Worm (Caenorhabditis elegans) whole organism, late embryonic: ENCODE measurements around the gene acr-23.

Experiments
- C08G9.2 ChIP-seq: sonication (generic microtip); optimal IDR thresholded peaks from 2 replicates; lab custom pipeline; 2016; ENCODE audit warnings: mild to moderate bottlenecking, missing genetic modification characterization, moderate library complexity, missing compliant biosample characterization
- C38D4.7 ChIP-seq: fragments of 200-800 bp; sonication (Bioruptor generic); optimal IDR thresholded peaks from 2 replicates; lab custom pipeline; 2018; ENCODE audit warnings: mild to moderate bottlenecking, missing genetic modification characterization, moderate library complexity, missing compliant biosample characterization
- K02D7.2 ChIP-seq: sonication (generic microtip); optimal IDR thresholded peaks from 2 replicates; lab custom pipeline; 2017; ENCODE audit warnings: mild to moderate bottlenecking, missing genetic modification characterization, missing compliant biosample characterization
- Y22D7AL.16 ChIP-seq: sonication (generic microtip); optimal IDR thresholded peaks from 2 replicates; lab custom pipeline; 2016; ENCODE audit warnings: missing genetic modification characterization, missing compliant biosample characterization
- ceh-14 ChIP-seq: sonication (generic microtip); optimal IDR thresholded peaks from 2 replicates; lab custom pipeline; 2016; ENCODE audit warnings: missing genotype, missing genetic modification characterization, missing compliant biosample characterization
- ceh-18 ChIP-seq: sonication (generic microtip); optimal IDR thresholded peaks from 2 replicates; lab custom pipeline; 2016; ENCODE audit warnings: missing genetic modification characterization, missing compliant biosample characterization
- ceh-2 ChIP-seq: sonication (generic microtip); optimal IDR thresholded peaks from 2 replicates; lab custom pipeline; 2016; ENCODE audit warnings: missing genotype, missing genetic modification characterization, missing compliant biosample characterization
- ceh-22 ChIP-seq: sonication (generic microtip); optimal IDR thresholded peaks from 2 replicates; lab custom pipeline; 2017; ENCODE audit warnings: missing biosample characterization, missing genetic modification characterization
- ceh-24 ChIP-seq: sonication (generic microtip); optimal IDR thresholded peaks from 2 replicates; lab custom pipeline; 2016; ENCODE audit warnings: mild to moderate bottlenecking, missing genetic modification characterization, missing compliant biosample characterization
- ceh-31 ChIP-seq: sonication (generic microtip); optimal IDR thresholded peaks from 2 replicates; lab custom pipeline; 2016; ENCODE audit warnings: missing genetic modification characterization, missing compliant biosample characterization
- ceh-34 ChIP-seq: sonication (generic microtip); optimal IDR thresholded peaks from 2 replicates; lab custom pipeline; 2016; ENCODE audit warnings: mild to moderate bottlenecking, missing genetic modification characterization, missing compliant biosample characterization
- ceh-6 ChIP-seq: fragments of 200-800 bp; sonication (Bioruptor generic); optimal IDR thresholded peaks from 2 replicates; lab custom pipeline; 2018; ENCODE audit warnings: mild to moderate bottlenecking, missing genetic modification characterization, missing compliant biosample characterization
- dmd-4 ChIP-seq: sonication (generic microtip); optimal IDR thresholded peaks from 2 replicates; lab custom pipeline; 2016; ENCODE audit warnings: borderline replicate concordance, missing genetic modification characterization, missing compliant biosample characterization
- elt-2 ChIP-seq: sonication (generic microtip); optimal IDR thresholded peaks from 2 replicates; lab custom pipeline; 2016; ENCODE audit warnings: missing genetic modification reagents, missing genetic modification characterization, missing compliant biosample characterization
- eyg-1 ChIP-seq: sonication (generic microtip); optimal IDR thresholded peaks from 2 replicates; lab custom pipeline; 2016; ENCODE audit warnings: missing genotype, missing genetic modification characterization, missing compliant biosample characterization
- fkh-6 ChIP-seq: sonication (generic microtip); optimal IDR thresholded peaks from 2 replicates; lab custom pipeline; 2016; ENCODE audit warnings: missing genetic modification characterization, missing compliant biosample characterization
- gmeb-2 ChIP-seq: sonication (generic microtip); optimal IDR thresholded peaks from 2 replicates; lab custom pipeline; 2016; ENCODE audit warnings: missing genetic modification characterization, inconsistent platforms, missing compliant biosample characterization
- hlh-13 ChIP-seq: fragments of 200-800 bp; sonication (Bioruptor generic); optimal IDR thresholded peaks from 2 replicates; lab custom pipeline; 2018; ENCODE audit warnings: mild to moderate bottlenecking, missing genetic modification characterization, missing compliant biosample characterization
- hlh-6 ChIP-seq: sonication (generic microtip); optimal IDR thresholded peaks from 2 replicates; lab custom pipeline; 2016; ENCODE audit warnings: missing genotype, missing genetic modification characterization, missing compliant biosample characterization
- hlh-8 ChIP-seq: sonication (generic microtip); optimal IDR thresholded peaks from 2 replicates; lab custom pipeline; 2016; ENCODE audit warnings: missing genotype, missing genetic modification characterization, missing compliant biosample characterization
- lim-6 ChIP-seq: sonication (generic microtip); optimal IDR thresholded peaks from 2 replicates; lab custom pipeline; 2016; ENCODE audit warnings: missing genetic modification characterization, missing compliant biosample characterization
- lin-11 ChIP-seq: fragments of 200-800 bp; sonication (Bioruptor generic); optimal IDR thresholded peaks from 2 replicates; lab custom pipeline; 2018; ENCODE audit warnings: mild to moderate bottlenecking, missing genetic modification characterization, missing compliant biosample characterization
- mec-3 ChIP-seq: sonication (generic microtip); optimal IDR thresholded peaks from 2 replicates; lab custom pipeline; 2016; ENCODE audit warnings: borderline replicate concordance, missing genetic modification characterization, missing compliant biosample characterization
- nhr-11 ChIP-seq: fragments of 150-350 bp; optimal IDR thresholded peaks from 2 replicates; lab custom pipeline; 2014; ENCODE audit warnings: missing biosample characterization, missing genetic modification characterization
- nhr-232 ChIP-seq: sonication (generic microtip); optimal IDR thresholded peaks from 2 replicates; lab custom pipeline; 2016; ENCODE audit warnings: missing genetic modification characterization, missing compliant biosample characterization
- pag-3 ChIP-seq: sonication (generic microtip); optimal IDR thresholded peaks from 2 replicates; lab custom pipeline; 2016; ENCODE audit warnings: missing compliant biosample characterization, missing genetic modification characterization, borderline replicate concordance
- pha-4 ChIP-seq: fragments of 150-350 bp; optimal IDR thresholded peaks from 2 replicates; lab custom pipeline; 2018; ENCODE audit warnings: missing biosample characterization, missing genetic modification reagents, missing genetic modification characterization
- pqm-1 ChIP-seq: sonication (generic microtip); optimal IDR thresholded peaks from 2 replicates; lab custom pipeline; 2016; ENCODE audit warnings: missing genetic modification characterization, missing compliant biosample characterization
- sdc-2 ChIP-seq: sonication (generic microtip); optimal IDR thresholded peaks from 2 replicates; lab custom pipeline; 2016; ENCODE audit warnings: missing genotype, missing genetic modification characterization, missing compliant biosample characterization
- syd-9 ChIP-seq: sonication (generic microtip); optimal IDR thresholded peaks from 2 replicates; lab custom pipeline; 2016; ENCODE audit warnings: mild to moderate bottlenecking, missing genetic modification characterization, moderate library complexity, missing compliant biosample characterization
- tbx-2 ChIP-seq: sonication (generic microtip); optimal IDR thresholded peaks from 2 replicates; lab custom pipeline; 2016; ENCODE audit warnings: missing genetic modification characterization, missing compliant biosample characterization
- tbx-7 ChIP-seq: sonication (generic microtip); optimal IDR thresholded peaks from 2 replicates; lab custom pipeline; 2016; ENCODE audit warnings: missing genotype, missing genetic modification characterization, missing compliant biosample characterization
- unc-3 ChIP-seq, 2 experiments: fragments of 200-800 bp in 1 of 2; sonication (Bioruptor generic) in 1 of 2; sonication (generic microtip) in 1 of 2; conservative IDR thresholded peaks in 1 of 2; optimal IDR thresholded peaks in 1 of 2; 2 replicates each; pipeline versions ENCODE4 v1.3.6 to Lab custom; 2016 to 2022; ENCODE audit warnings: missing compliant biosample characterization in 2 of 2, missing genetic modification characterization in 2 of 2, missing genetic modification reagents in 1 of 2
- unc-86 ChIP-seq: sonication (generic microtip); optimal IDR thresholded peaks from 2 replicates; lab custom pipeline; 2016; ENCODE audit warnings: missing genetic modification characterization, missing compliant biosample characterization

acr-23 gene

DNA sequence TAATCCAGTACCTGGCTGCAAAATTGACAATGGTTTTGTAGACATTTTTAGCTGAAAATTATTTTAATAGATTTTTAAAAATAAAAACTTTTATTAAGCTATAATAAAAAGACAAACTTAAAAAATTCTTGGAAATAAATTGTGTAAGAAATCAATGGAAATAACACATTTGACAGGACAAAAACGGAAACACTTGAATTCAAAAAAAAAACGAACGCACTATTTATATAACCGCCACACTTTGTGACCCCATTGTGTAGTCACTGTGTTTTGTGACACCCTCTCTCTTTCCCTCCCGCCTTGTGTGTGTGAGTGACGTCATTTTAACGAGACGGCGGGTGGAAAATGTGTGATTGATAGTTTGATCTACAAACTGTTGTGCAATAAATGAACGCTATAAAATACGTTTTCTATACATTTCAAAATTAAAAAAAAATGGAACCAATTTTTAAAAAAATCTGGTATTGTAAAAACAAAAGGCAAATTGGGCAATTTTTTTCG is 15.1 kb downstream of the acr-23 start, which contains the start of gene F59B1.8:
Gene F59B1.8 (minus strand): TSS at position 51 of the 501 bp plus-strand sequence.
- no peak for TF ChIP-seq tbx-7 (tag; lab: Kevin White, UChicago)
- peak; percentile 18 for TF ChIP-seq tbx-2 (tag; lab: Kevin White, UChicago)
- no peak for TF ChIP-seq pha-4 (tag; lab: Kevin White, UChicago)
- no peak for TF ChIP-seq syd-9 (tag; lab: Kevin White, UChicago)
- TF ChIP-seq C08G9.2 (tag; lab: Kevin White, UChicago), result no peak
- TF ChIP-seq elt-2 (tag; lab: Kevin White, UChicago), result peak; percentile 37
- no peak for TF ChIP-seq hlh-6
- TF ChIP-seq nhr-11 (tag; lab: Kevin White, UChicago), result no peak
- TF ChIP-seq ceh-6, result no peak
- TF ChIP-seq C38D4.7 (GFP tag; lab: Kevin White, UChicago), result no peak
- no peak for TF ChIP-seq nhr-232 (tag; lab: Kevin White, UChicago)
- no peak for TF ChIP-seq ceh-22 (tag; lab: Kevin White, UChicago)
- no peak for TF ChIP-seq ceh-34 (tag; lab: Kevin White, UChicago)
- no peak for TF ChIP-seq hlh-13
- TF ChIP-seq ceh-14 (tag; lab: Kevin White, UChicago), result no peak
- no peak for TF ChIP-seq sdc-2 (tag; lab: Kevin White, UChicago)
- TF ChIP-seq fkh-6 (tag; lab: Kevin White, UChicago), result no peak

DNA sequence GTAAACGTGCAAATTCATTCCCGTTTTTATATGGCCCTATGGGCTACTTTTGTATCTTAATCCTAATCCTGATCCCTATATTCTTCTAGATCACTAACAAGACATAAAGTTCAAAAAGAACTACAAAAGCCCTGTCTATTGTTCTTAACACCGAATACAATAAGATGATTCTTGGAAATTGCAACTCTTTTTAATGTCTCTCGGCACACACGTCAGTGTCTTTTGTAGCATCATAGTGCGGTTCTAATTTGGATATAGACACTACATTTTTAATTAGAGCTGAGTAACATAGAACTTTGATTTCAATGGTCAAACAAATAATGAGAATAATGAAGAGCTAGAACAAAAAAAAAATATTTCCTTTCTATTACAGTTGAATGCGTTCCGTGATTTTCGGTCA is 19.5 kb downstream of the acr-23 start:
- TF ChIP-seq pag-3 (tag; lab: Kevin White, UChicago), result no peak
- no peak for TF ChIP-seq syd-9 (tag; lab: Kevin White, UChicago)

DNA sequence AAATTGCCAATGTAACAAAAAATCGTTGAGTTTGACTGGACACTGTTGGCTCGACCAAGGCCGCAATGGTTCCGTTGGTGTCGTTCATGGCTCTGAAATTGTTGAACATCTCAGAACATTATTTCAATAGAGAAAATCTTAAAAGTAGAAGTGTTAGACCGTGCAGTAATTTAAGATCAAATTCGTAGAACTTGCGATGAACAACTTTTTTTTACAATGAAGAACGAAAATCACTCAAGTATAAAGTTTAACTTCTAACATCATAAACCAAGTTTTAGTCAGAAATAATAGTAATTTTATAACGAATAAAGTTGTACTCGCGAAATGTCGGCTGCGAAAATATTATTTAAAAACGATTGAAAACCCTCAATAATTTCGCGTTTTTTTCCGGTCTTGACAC is 22.3 kb downstream of the acr-23 start, which contains the start of gene srx-41:
Gene srx-41 (minus strand): TSS at position 101 of the 400 bp plus-strand sequence.
- TF ChIP-seq sdc-2 (tag; lab: Kevin White, UChicago) (no peak), pha-4 (tag; lab: Kevin White, UChicago) (no peak), ceh-18 (tag; lab: Kevin White, UChicago) (no peak), Y22D7AL.16 (no peak), dmd-4 (tag; lab: Kevin White, UChicago) (no peak), lin-11 (tag; lab: Kevin White, UChicago) (no peak), mec-3 (tag; lab: Kevin White, UChicago) (no peak), unc-86 (tag; lab: Kevin White, UChicago) (no peak), eyg-1 (no peak), gmeb-2 (tag; lab: Kevin White, UChicago) (no peak)

DNA sequence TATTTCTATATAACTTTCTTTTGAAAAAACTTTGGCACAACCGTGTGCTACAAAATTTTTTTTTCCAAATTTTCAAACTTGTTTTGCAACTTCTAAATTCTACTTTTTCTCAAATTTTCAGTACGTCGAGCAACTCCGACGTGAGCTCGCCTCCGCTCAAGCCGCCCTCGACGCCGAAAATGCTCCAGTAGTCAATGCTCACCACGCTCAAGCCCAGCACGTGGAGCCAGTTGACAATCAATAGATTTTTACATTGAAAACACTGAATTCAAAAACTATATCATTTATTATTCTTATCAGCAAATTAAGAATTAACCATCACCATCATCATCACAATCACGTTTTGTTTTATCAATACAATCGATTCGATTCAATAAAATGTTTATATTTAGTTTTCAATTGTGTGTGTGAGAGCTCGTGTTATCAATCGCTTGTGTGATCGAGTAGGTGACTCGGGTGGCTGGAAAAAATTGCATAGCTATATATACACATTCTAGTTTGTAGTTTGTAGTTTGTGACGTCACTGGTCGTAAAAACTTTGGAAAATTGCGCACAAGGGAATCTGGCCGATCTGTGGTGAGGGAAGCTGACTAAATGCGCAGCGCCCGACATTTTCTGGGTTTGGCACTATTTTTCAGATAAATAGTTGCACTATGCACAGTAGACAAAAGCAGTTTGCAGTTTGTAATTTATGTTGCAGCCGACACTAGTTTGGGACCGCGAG is 24.9 kb downstream of the acr-23 start:
- TF ChIP-seq K02D7.2 (tag; lab: Kevin White, UChicago) (no peak), pqm-1 (tag; lab: Kevin White, UChicago) (peak; percentile 28), hlh-8 (tag; lab: Kevin White, UChicago) (no peak), lim-6 (no peak), ceh-31 (tag; lab: Kevin White, UChicago) (no peak), ceh-2 (tag; lab: Kevin White, UChicago) (no peak), ceh-24 (tag; lab: Kevin White, UChicago) (no peak), elt-2 (tag; lab: Kevin White, UChicago) (peak; percentile 38), tbx-7 (tag; lab: Kevin White, UChicago) (no peak), unc-3 (GFP tag; conservative IDR thresholded peaks at IDR 0.05; lab: Robert Waterston, UW) (no peak), unc-3 (tag; optimal IDR thresholded peaks at IDR 0.05; lab: Kevin White, UChicago) (no peak)
- TF ChIP-seq, all 69 proteins: peak for 2
